Comparison of ENCODE assay signal across 1 fruit fly cellular context in genomic region chr2L:2382971-2383370, dm6.
TF ChIP-seq lines count a peak whose summit lies in the region.

PIG-Wa (plus strand) TSS chr2L:2383202.

TF ChIP-seq in whole organism, embryonic, 481 proteins besides CTCF, POLR2A, EP300 and RAD21 (continued from another document and continues in another):
- TF ChIP-seq Aef1 (GFP tag; IDR thresholded peaks at IDR 0.05; lab: Robert Waterston, UW), result no peak
- TF ChIP-seq pho (GFP tag; optimal IDR thresholded peaks at IDR 0.05; lab: Kevin White, UChicago), result no peak
- TF ChIP-seq nerfin-2 (GFP tag; IDR thresholded peaks at IDR 0.05; lab: Robert Waterston, UW; ENCODE audit: partially characterized antibody), result no peak
- TF ChIP-seq CG11085 (GFP tag; IDR thresholded peaks at IDR 0.05; lab: Robert Waterston, UW), result no peak
- no peak for TF ChIP-seq gem (tag; optimal IDR thresholded peaks at IDR 0.05; lab: Kevin White, UChicago)
- no peak for TF ChIP-seq Mad (GFP tag; optimal IDR thresholded peaks at IDR 0.05; lab: Kevin White, UChicago)
- no peak for TF ChIP-seq peb (GFP tag; IDR thresholded peaks at IDR 0.05; lab: Robert Waterston, UW)
- peak; percentile 7 for TF ChIP-seq CHES-1-like (GFP tag; optimal IDR thresholded peaks at IDR 0.05; lab: Kevin White, UChicago)
- no peak for TF ChIP-seq CG3407 (GFP tag; optimal IDR thresholded peaks at IDR 0.05; lab: Kevin White, UChicago)
- TF ChIP-seq CG13624 (GFP tag; optimal IDR thresholded peaks at IDR 0.05; lab: Kevin White, UChicago), result no peak
- no peak for TF ChIP-seq CG15479 (GFP tag; optimal IDR thresholded peaks at IDR 0.05; lab: Kevin White, UChicago)
- TF ChIP-seq CG13287 (GFP tag; IDR thresholded peaks at IDR 0.05; lab: Robert Waterston, UW; ENCODE audit: partially characterized antibody), result peak; percentile 62
- TF ChIP-seq CG17328 (GFP tag; IDR thresholded peaks at IDR 0.05; lab: Robert Waterston, UW), result no peak
- TF ChIP-seq klu (GFP tag; IDR thresholded peaks at IDR 0.05; lab: Robert Waterston, UW), result no peak
- no peak for TF ChIP-seq CG1024 (GFP tag; IDR thresholded peaks at IDR 0.05; lab: Robert Waterston, UW)
- no peak for TF ChIP-seq sc (optimal IDR thresholded peaks at IDR 0.05; lab: Kevin White, UChicago)
- no peak for TF ChIP-seq sc (GFP tag; optimal IDR thresholded peaks at IDR 0.05; lab: Kevin White, UChicago)
- no peak for TF ChIP-seq Vsx1 (GFP tag; optimal IDR thresholded peaks at IDR 0.05; lab: Kevin White, UChicago)
- no peak for TF ChIP-seq dimm (GFP tag; IDR thresholded peaks at IDR 0.05; lab: Robert Waterston, UW)
- TF ChIP-seq nmo (GFP tag; optimal IDR thresholded peaks at IDR 0.05; lab: Kevin White, UChicago), result peak; percentile 64
- peak; percentile 6 for TF ChIP-seq mam (GFP tag; optimal IDR thresholded peaks at IDR 0.05; lab: Kevin White, UChicago)
- no peak for TF ChIP-seq grau (tag; optimal IDR thresholded peaks at IDR 0.05; lab: Kevin White, UChicago)
- TF ChIP-seq NK7.1 (GFP tag; optimal IDR thresholded peaks at IDR 0.05; lab: Kevin White, UChicago), result no peak
- no peak for TF ChIP-seq usp (GFP tag; optimal IDR thresholded peaks at IDR 0.05; lab: Kevin White, UChicago)
- no peak for TF ChIP-seq ems (GFP tag; optimal IDR thresholded peaks at IDR 0.05; lab: Kevin White, UChicago)
- TF ChIP-seq CG1233 (GFP tag; optimal IDR thresholded peaks at IDR 0.05; lab: Kevin White, UChicago), result no peak
- no peak for TF ChIP-seq CG7556 (GFP tag; optimal IDR thresholded peaks at IDR 0.05; lab: Kevin White, UChicago)
- no peak for TF ChIP-seq Neu2 (GFP tag; optimal IDR thresholded peaks at IDR 0.05; lab: Kevin White, UChicago; ENCODE audit: borderline replicate concordance)
- TF ChIP-seq CG9932 (GFP tag; IDR thresholded peaks at IDR 0.05; lab: Robert Waterston, UW), result no peak
- TF ChIP-seq pzg (GFP tag; optimal IDR thresholded peaks at IDR 0.05; lab: Kevin White, UChicago), result peak; percentile 60
- TF ChIP-seq CG4360 (GFP tag; IDR thresholded peaks at IDR 0.05; lab: Robert Waterston, UW), result no peak
- TF ChIP-seq CG2712 (tag; optimal IDR thresholded peaks at IDR 0.05; lab: Kevin White, UChicago), result no peak
- TF ChIP-seq CG15269 (tag; optimal IDR thresholded peaks at IDR 0.05; lab: Kevin White, UChicago), result no peak
- TF ChIP-seq scrt (GFP tag; optimal IDR thresholded peaks at IDR 0.05; lab: Kevin White, UChicago), result no peak
- TF ChIP-seq trh (GFP tag; optimal IDR thresholded peaks at IDR 0.05; lab: Kevin White, UChicago), result no peak
- peak; percentile 31 for TF ChIP-seq CG2116 (GFP tag; optimal IDR thresholded peaks at IDR 0.05; lab: Kevin White, UChicago)
- TF ChIP-seq tna (GFP tag; IDR thresholded peaks at IDR 0.05; lab: Robert Waterston, UW; ENCODE audit: partially characterized antibody), result no peak
- no peak for TF ChIP-seq Dad (GFP tag; optimal IDR thresholded peaks at IDR 0.05; lab: Kevin White, UChicago)
- TF ChIP-seq CG17568 (GFP tag; optimal IDR thresholded peaks at IDR 0.05; lab: Kevin White, UChicago), result no peak
- no peak for TF ChIP-seq CG14050 (GFP tag; IDR thresholded peaks at IDR 0.05; lab: Robert Waterston, UW)
- no peak for TF ChIP-seq CG32772 (GFP tag; IDR thresholded peaks at IDR 0.05; lab: Robert Waterston, UW)
- no peak for TF ChIP-seq Hr3 (GFP tag; optimal IDR thresholded peaks at IDR 0.05; lab: Kevin White, UChicago)
- no peak for TF ChIP-seq CG5245 (GFP tag; optimal IDR thresholded peaks at IDR 0.05; lab: Kevin White, UChicago)
- no peak for TF ChIP-seq jigr1 (GFP tag; IDR thresholded peaks at IDR 0.05; lab: Robert Waterston, UW)
- no peak for TF ChIP-seq ab (GFP tag; optimal IDR thresholded peaks at IDR 0.05; lab: Kevin White, UChicago)
- no peak for TF ChIP-seq CG30431 (GFP tag; optimal IDR thresholded peaks at IDR 0.05; lab: Kevin White, UChicago)
- no peak for TF ChIP-seq ap (GFP tag; IDR thresholded peaks at IDR 0.05; lab: Robert Waterston, UW)
- no peak for TF ChIP-seq Hsf (GFP tag; optimal IDR thresholded peaks at IDR 0.05; lab: Kevin White, UChicago)
- TF ChIP-seq salm (tag; optimal IDR thresholded peaks at IDR 0.05; lab: Kevin White, UChicago), result no peak
- no peak for TF ChIP-seq CG18476 (GFP tag; optimal IDR thresholded peaks at IDR 0.05; lab: Kevin White, UChicago)
- TF ChIP-seq Side (GFP tag; optimal IDR thresholded peaks at IDR 0.05; lab: Kevin White, UChicago), result no peak
- no peak for TF ChIP-seq lab (GFP tag; optimal IDR thresholded peaks at IDR 0.05; lab: Kevin White, UChicago)
- TF ChIP-seq CG2889 (GFP tag; IDR thresholded peaks at IDR 0.05; lab: Robert Waterston, UW), result no peak
- no peak for TF ChIP-seq stc (GFP tag; IDR thresholded peaks at IDR 0.05; lab: Robert Waterston, UW)
- no peak for TF ChIP-seq CG17359 (tag; optimal IDR thresholded peaks at IDR 0.05; lab: Kevin White, UChicago)
- peak; percentile 62 for TF ChIP-seq Ets97D (GFP tag; optimal IDR thresholded peaks at IDR 0.05; lab: Kevin White, UChicago)
- TF ChIP-seq Elba2 (GFP tag; optimal IDR thresholded peaks at IDR 0.05; lab: Kevin White, UChicago), result peak; percentile 82
- TF ChIP-seq CG3163 (GFP tag; optimal IDR thresholded peaks at IDR 0.05; lab: Kevin White, UChicago), result no peak
- no peak for TF ChIP-seq toy (GFP tag; IDR thresholded peaks at IDR 0.05; lab: Robert Waterston, UW)
- peak; percentile 52; the same call in 1 of the 2 replicates for TF ChIP-seq vvl (GFP tag; IDR thresholded peaks at IDR 0.05; lab: Robert Waterston, UW)
- TF ChIP-seq NFAT (GFP tag; IDR thresholded peaks at IDR 0.05; lab: Robert Waterston, UW), result no peak
- no peak for TF ChIP-seq CG13296 (GFP tag; optimal IDR thresholded peaks at IDR 0.05; lab: Kevin White, UChicago)
- no peak for TF ChIP-seq Lpt (GFP tag; optimal IDR thresholded peaks at IDR 0.05; lab: Kevin White, UChicago)
- TF ChIP-seq dan (GFP tag; IDR thresholded peaks at IDR 0.05; lab: Robert Waterston, UW), result no peak
- TF ChIP-seq Trl (optimal IDR thresholded peaks at IDR 0.05; lab: Kevin White, UChicago), result no peak
- TF ChIP-seq Trl (GFP tag; optimal IDR thresholded peaks at IDR 0.05; lab: Kevin White, UChicago), result peak; percentile 5
- no peak for TF ChIP-seq CG31365 (tag; optimal IDR thresholded peaks at IDR 0.05; lab: Kevin White, UChicago)
- no peak for TF ChIP-seq sisA (GFP tag; IDR thresholded peaks at IDR 0.05; lab: Robert Waterston, UW)
- no peak for TF ChIP-seq lbe (GFP tag; optimal IDR thresholded peaks at IDR 0.05; lab: Kevin White, UChicago)
- TF ChIP-seq CG9437 (GFP tag; optimal IDR thresholded peaks at IDR 0.05; lab: Kevin White, UChicago), result no peak
- peak; percentile 59 for TF ChIP-seq CG33213 (GFP tag; optimal IDR thresholded peaks at IDR 0.05; lab: Kevin White, UChicago)
- TF ChIP-seq CG10959 (GFP tag; IDR thresholded peaks at IDR 0.05; lab: Robert Waterston, UW), result no peak
- peak; percentile 13 for TF ChIP-seq CG11504 (tag; optimal IDR thresholded peaks at IDR 0.05; lab: Kevin White, UChicago)
- TF ChIP-seq CG1603 (tag; optimal IDR thresholded peaks at IDR 0.05; lab: Kevin White, UChicago), result peak; percentile 56
- TF ChIP-seq so (GFP tag; IDR thresholded peaks at IDR 0.05; lab: Robert Waterston, UW), result no peak
- TF ChIP-seq sr (GFP tag; IDR thresholded peaks at IDR 0.05; lab: Robert Waterston, UW), result no peak
- peak; percentile 86 for TF ChIP-seq Myb (GFP tag; optimal IDR thresholded peaks at IDR 0.05; lab: Kevin White, UChicago)
- TF ChIP-seq Ada2b (GFP tag; IDR thresholded peaks at IDR 0.05; lab: Robert Waterston, UW), result no peak
- TF ChIP-seq HmgD (GFP tag; optimal IDR thresholded peaks at IDR 0.05; lab: Kevin White, UChicago), result peak; percentile 29
- TF ChIP-seq CG6854 (GFP tag; optimal IDR thresholded peaks at IDR 0.05; lab: Kevin White, UChicago), result no peak
- peak; percentile 84 for TF ChIP-seq Med (GFP tag; lab: Kevin White, UChicago)
- TF ChIP-seq Hmr (GFP tag; optimal IDR thresholded peaks at IDR 0.05; lab: Kevin White, UChicago), result no peak
- no peak for TF ChIP-seq ttk (GFP tag; IDR thresholded peaks at IDR 0.05; lab: Robert Waterston, UW)
- TF ChIP-seq CG17802 (tag; optimal IDR thresholded peaks at IDR 0.05; lab: Kevin White, UChicago), result no peak
- TF ChIP-seq eve (GFP tag; optimal IDR thresholded peaks at IDR 0.05; lab: Kevin White, UChicago), result no peak
- TF ChIP-seq PHDP (tag; optimal IDR thresholded peaks at IDR 0.05; lab: Kevin White, UChicago), result no peak
- no peak for TF ChIP-seq ewg (GFP tag; optimal IDR thresholded peaks at IDR 0.05; lab: Kevin White, UChicago)
- TF ChIP-seq CG13424 (tag; optimal IDR thresholded peaks at IDR 0.05; lab: Kevin White, UChicago), result no peak
- no peak for TF ChIP-seq CG5953 (GFP tag; IDR thresholded peaks at IDR 0.05; lab: Robert Waterston, UW)
- TF ChIP-seq hb (GFP tag; IDR thresholded peaks at IDR 0.05; lab: Robert Waterston, UW; ENCODE audit: partially characterized antibody), result no peak
- TF ChIP-seq hth (optimal IDR thresholded peaks at IDR 0.05; lab: Kevin White, UChicago), result no peak
- TF ChIP-seq MTF-1 (GFP tag; optimal IDR thresholded peaks at IDR 0.05; lab: Kevin White, UChicago; ENCODE audit: borderline replicate concordance), result no peak
- no peak for TF ChIP-seq Fer1 (GFP tag; optimal IDR thresholded peaks at IDR 0.05; lab: Kevin White, UChicago)
- TF ChIP-seq BEAF-32 (GFP tag; optimal IDR thresholded peaks at IDR 0.05; lab: Kevin White, UChicago), result peak; percentile 39
- TF ChIP-seq bbx (GFP tag; IDR thresholded peaks at IDR 0.05; lab: Robert Waterston, UW; ENCODE audit: partially characterized antibody), result peak; percentile 38; the same call in 1 of the 2 replicates
- no peak for TF ChIP-seq da (GFP tag; optimal IDR thresholded peaks at IDR 0.05; lab: Kevin White, UChicago)
- TF ChIP-seq Nf-YB (GFP tag; optimal IDR thresholded peaks at IDR 0.05; lab: Kevin White, UChicago), result no peak
- no peak for TF ChIP-seq mld (GFP tag; IDR thresholded peaks at IDR 0.05; lab: Robert Waterston, UW; ENCODE audit: partially characterized antibody)
- no peak for TF ChIP-seq sna (GFP tag; IDR thresholded peaks at IDR 0.05; lab: Robert Waterston, UW; ENCODE audit: partially characterized antibody)
- TF ChIP-seq CG4617 (GFP tag; optimal IDR thresholded peaks at IDR 0.05; lab: Kevin White, UChicago; ENCODE audit: borderline replicate concordance), result no peak
- TF ChIP-seq Stat92E (GFP tag; optimal IDR thresholded peaks at IDR 0.05; lab: Kevin White, UChicago), result no peak
- TF ChIP-seq CG14710 (tag; optimal IDR thresholded peaks at IDR 0.05; lab: Kevin White, UChicago), result no peak
- no peak for TF ChIP-seq CG9817 (tag; optimal IDR thresholded peaks at IDR 0.05; lab: Kevin White, UChicago)
- peak; percentile 56 for TF ChIP-seq Bgb (GFP tag; IDR thresholded peaks at IDR 0.05; lab: Robert Waterston, UW; ENCODE audit: partially characterized antibody)
- no peak for TF ChIP-seq CG4404 (GFP tag; IDR thresholded peaks at IDR 0.05; lab: Robert Waterston, UW)
- no peak for TF ChIP-seq disco-r (GFP tag; optimal IDR thresholded peaks at IDR 0.05; lab: Kevin White, UChicago)
- TF ChIP-seq CrebB (tag; optimal IDR thresholded peaks at IDR 0.05; lab: Kevin White, UChicago), result no peak
- TF ChIP-seq CG2199 (GFP tag; IDR thresholded peaks at IDR 0.05; lab: Robert Waterston, UW), result no peak
- TF ChIP-seq cad (GFP tag; optimal IDR thresholded peaks at IDR 0.05; lab: Kevin White, UChicago), result no peak
- no peak for TF ChIP-seq gcm (GFP tag; optimal IDR thresholded peaks at IDR 0.05; lab: Kevin White, UChicago)
- no peak for TF ChIP-seq CG12236 (GFP tag; optimal IDR thresholded peaks at IDR 0.05; lab: Kevin White, UChicago)
- TF ChIP-seq dmrt11E (tag; optimal IDR thresholded peaks at IDR 0.05; lab: Kevin White, UChicago), result no peak
- no peak for TF ChIP-seq sens-2 (GFP tag; IDR thresholded peaks at IDR 0.05; lab: Robert Waterston, UW)
- TF ChIP-seq ato (GFP tag; IDR thresholded peaks at IDR 0.05; lab: Robert Waterston, UW; ENCODE audit: partially characterized antibody), result no peak
- peak; percentile 86 for TF ChIP-seq Dref (GFP tag; IDR thresholded peaks at IDR 0.05; lab: Robert Waterston, UW)
- no peak for TF ChIP-seq Dek (tag; optimal IDR thresholded peaks at IDR 0.05; lab: Kevin White, UChicago)
- no peak for TF ChIP-seq Atf3 (GFP tag; optimal IDR thresholded peaks at IDR 0.05; lab: Kevin White, UChicago)
- no peak for TF ChIP-seq HLH3B (GFP tag; IDR thresholded peaks at IDR 0.05; lab: Robert Waterston, UW)
- no peak for TF ChIP-seq twi (tag; optimal IDR thresholded peaks at IDR 0.05; lab: Kevin White, UChicago)
- no peak for TF ChIP-seq CG6175 (GFP tag; IDR thresholded peaks at IDR 0.05; lab: Robert Waterston, UW)
- no peak for TF ChIP-seq pfk (GFP tag; optimal IDR thresholded peaks at IDR 0.05; lab: Kevin White, UChicago)
- no peak for TF ChIP-seq CG18619 (GFP tag; optimal IDR thresholded peaks at IDR 0.05; lab: Kevin White, UChicago)
- TF ChIP-seq Dip3 (GFP tag; optimal IDR thresholded peaks at IDR 0.05; lab: Kevin White, UChicago), result no peak
- no peak for TF ChIP-seq CG17361 (GFP tag; IDR thresholded peaks at IDR 0.05; lab: Robert Waterston, UW)
- no peak for TF ChIP-seq CG32767 (GFP tag; IDR thresholded peaks at IDR 0.05; lab: Robert Waterston, UW)
- no peak for TF ChIP-seq pita (GFP tag; optimal IDR thresholded peaks at IDR 0.05; lab: Kevin White, UChicago)
- TF ChIP-seq CG12071 (GFP tag; optimal IDR thresholded peaks at IDR 0.05; lab: Kevin White, UChicago), result no peak
- peak; percentile 56 for TF ChIP-seq sd (tag; optimal IDR thresholded peaks at IDR 0.05; lab: Kevin White, UChicago)
- TF ChIP-seq lov (optimal IDR thresholded peaks at IDR 0.05; lab: Kevin White, UChicago), result no peak
- no peak for TF ChIP-seq lov (GFP tag; IDR thresholded peaks at IDR 0.05; lab: Robert Waterston, UW)
- TF ChIP-seq hbn (GFP tag; IDR thresholded peaks at IDR 0.05; lab: Robert Waterston, UW; ENCODE audit: partially characterized antibody), result no peak
- no peak for TF ChIP-seq MESR4 (GFP tag; optimal IDR thresholded peaks at IDR 0.05; lab: Kevin White, UChicago)
- no peak for TF ChIP-seq luna (GFP tag; optimal IDR thresholded peaks at IDR 0.05; lab: Kevin White, UChicago)
- no peak for TF ChIP-seq odd (GFP tag; optimal IDR thresholded peaks at IDR 0.05; lab: Kevin White, UChicago)
- TF ChIP-seq gfzf (GFP tag; optimal IDR thresholded peaks at IDR 0.05; lab: Kevin White, UChicago), result peak; percentile 71
- no peak for TF ChIP-seq HLH4C (GFP tag; IDR thresholded peaks at IDR 0.05; lab: Robert Waterston, UW; ENCODE audit: partially characterized antibody)
- TF ChIP-seq NfI (GFP tag; optimal IDR thresholded peaks at IDR 0.05; lab: Kevin White, UChicago), result no peak
- TF ChIP-seq B-H2 (GFP tag; optimal IDR thresholded peaks at IDR 0.05; lab: Kevin White, UChicago), result no peak
- no peak for TF ChIP-seq dati (GFP tag; IDR thresholded peaks at IDR 0.05; lab: Robert Waterston, UW)
- no peak for TF ChIP-seq CG6254 (GFP tag; optimal IDR thresholded peaks at IDR 0.05; lab: Kevin White, UChicago)
